Worm (Caenorhabditis elegans) whole organism, late embryonic: Measurements from ENCODE around the gene D2024.1.

Experiments
- Y22D7AL.16 ChIP-seq: sonication (generic microtip); optimal IDR thresholded peaks from 2 replicates; lab custom pipeline; 2016; ENCODE audit warnings: missing genetic modification characterization, missing compliant biosample characterization
- ceh-22 ChIP-seq: sonication (generic microtip); optimal IDR thresholded peaks from 2 replicates; lab custom pipeline; 2017; ENCODE audit warnings: missing biosample characterization, missing genetic modification characterization
- ceh-6 ChIP-seq: fragments of 200-800 bp; sonication (Bioruptor generic); optimal IDR thresholded peaks from 2 replicates; lab custom pipeline; 2018; ENCODE audit warnings: mild to moderate bottlenecking, missing genetic modification characterization, missing compliant biosample characterization
- ceh-9 ChIP-seq: sonication (generic microtip); optimal IDR thresholded peaks from 2 replicates; lab custom pipeline; 2016; ENCODE audit warnings: mild to moderate bottlenecking, missing genetic modification characterization, inconsistent platforms, missing compliant biosample characterization
- che-1 ChIP-seq: sonication (generic microtip); optimal IDR thresholded peaks from 2 replicates; lab custom pipeline; 2016; ENCODE audit warnings: mild to moderate bottlenecking, missing genetic modification characterization, missing compliant biosample characterization
- fax-1 ChIP-seq: sonication (generic microtip); optimal IDR thresholded peaks from 2 replicates; lab custom pipeline; 2016; ENCODE audit warnings: missing genotype, missing genetic modification characterization, missing compliant biosample characterization
- hlh-30 ChIP-seq: sonication (generic microtip); optimal IDR thresholded peaks from 2 replicates; lab custom pipeline; 2017; ENCODE audit warnings: antibody characterized with exemption, missing genetic modification characterization, missing compliant biosample characterization; ENCODE audit not compliant: insufficient read depth
- hlh-6 ChIP-seq: sonication (generic microtip); optimal IDR thresholded peaks from 2 replicates; lab custom pipeline; 2016; ENCODE audit warnings: missing genotype, missing genetic modification characterization, missing compliant biosample characterization
- pqm-1 ChIP-seq: sonication (generic microtip); optimal IDR thresholded peaks from 2 replicates; lab custom pipeline; 2016; ENCODE audit warnings: missing genetic modification characterization, missing compliant biosample characterization

DNA sequence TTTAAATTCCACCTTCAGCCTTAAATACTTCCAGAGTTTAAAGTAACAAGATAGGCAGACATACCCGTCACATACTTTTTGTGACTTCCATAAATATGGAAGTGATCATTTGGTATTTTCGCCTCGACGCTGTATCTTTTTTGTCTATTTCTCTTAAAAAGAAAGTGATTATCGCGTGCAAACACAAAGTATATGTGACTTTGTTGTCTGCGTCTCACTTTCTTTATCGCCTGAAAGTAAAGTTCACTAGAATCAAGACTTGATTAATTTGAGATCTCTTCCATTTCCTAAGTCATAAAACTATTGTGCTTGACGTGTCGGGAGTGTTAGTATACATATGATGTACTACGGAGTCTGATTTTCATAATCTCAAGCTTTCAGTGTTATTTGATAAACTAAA is 10.9 kb downstream of the D2024.1 start, which contains the start of gene C06E4.6:
- TF ChIP-seq hlh-6 (tag; lab: Kevin White, UChicago), result no peak
- no peak for TF ChIP-seq ceh-22 (tag; lab: Kevin White, UChicago)
- TF ChIP-seq che-1, result no peak
- TF ChIP-seq hlh-30, result no peak
- no peak for TF ChIP-seq pqm-1 (tag; lab: Kevin White, UChicago)
- TF ChIP-seq ceh-9 (tag; lab: Kevin White, UChicago), result no peak
- no peak for TF ChIP-seq fax-1 (tag; lab: Kevin White, UChicago)
- TF ChIP-seq ceh-6, result no peak
- no peak for TF ChIP-seq Y22D7AL.16 (tag; lab: Kevin White, UChicago)
